Worm (Caenorhabditis elegans): ENCODE results near the gene srh-299.

ce11 chrV:15867373-15867772, 4.2 kb downstream of the srh-299 start, which contains the start of gene fbxa-197:
- TF ChIP-seq unc-62 (GFP tag; optimal IDR thresholded peaks at IDR 0.05) (no peak), M03D4.4 (tag; optimal IDR thresholded peaks at IDR 0.05) (no peak)
